Worm (Caenorhabditis elegans): Measurements from ENCODE around the gene C33C12.4.

DNA sequence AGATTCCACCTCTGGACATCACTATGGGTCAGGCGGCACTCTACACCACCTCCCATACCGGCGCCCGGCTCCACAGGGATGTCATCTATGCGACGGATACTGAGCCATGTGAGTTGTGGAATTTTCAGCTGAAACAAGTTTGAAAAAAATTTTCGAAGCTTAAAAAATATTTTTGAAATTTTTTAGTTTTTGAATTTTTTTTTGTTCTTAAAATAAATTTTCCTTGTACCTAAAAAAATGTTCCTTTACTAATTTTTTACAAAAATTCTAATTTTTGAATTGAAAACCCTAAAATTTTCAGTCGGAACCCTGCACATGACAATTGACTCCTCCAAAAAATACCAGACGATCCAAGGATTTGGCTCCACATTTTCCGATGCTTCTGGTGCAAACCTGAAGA is 11.5 kb upstream of the C33C12.4 start:
- no peak for TF ChIP-seq nhr-20 (tag; optimal IDR thresholded peaks at IDR 0.05)
- no peak for TF ChIP-seq Y116A8C.19 (tag; optimal IDR thresholded peaks at IDR 0.05; ENCODE audit: borderline replicate concordance)
- TF ChIP-seq ztf-4 (tag; optimal IDR thresholded peaks at IDR 0.05) = no peak
- TF ChIP-seq tbx-2 (tag; optimal IDR thresholded peaks at IDR 0.05) = no peak
- TF ChIP-seq ces-1 (GFP tag; optimal IDR thresholded peaks at IDR 0.05) = no peak
- no peak for TF ChIP-seq elt-3 (tag; optimal IDR thresholded peaks at IDR 0.05)
- TF ChIP-seq zag-1 (tag; optimal IDR thresholded peaks at IDR 0.05) = no peak
- no peak for TF ChIP-seq unc-62 (GFP tag; optimal IDR thresholded peaks at IDR 0.05)
- no peak for TF ChIP-seq nhr-76 (tag; optimal IDR thresholded peaks at IDR 0.05)
- TF ChIP-seq nhr-28 (tag; optimal IDR thresholded peaks at IDR 0.05) = no peak
- no peak for TF ChIP-seq jun-1 (tag; optimal IDR thresholded peaks at IDR 0.05)
- no peak for TF ChIP-seq dpl-1 (GFP tag; optimal IDR thresholded peaks at IDR 0.05)
- TF ChIP-seq elt-2 (tag; optimal IDR thresholded peaks at IDR 0.05) = no peak
- TF ChIP-seq pag-3 (tag; optimal IDR thresholded peaks at IDR 0.05; ENCODE audit: borderline replicate concordance, insufficient read depth) = no peak
